Worm (Caenorhabditis elegans) whole organism, early embryonic: ENCODE measurements around the gene cpg-18.

ENCODE experiments used
- F13C5.2 ChIP-seq: sonication (generic microtip); optimal IDR thresholded peaks from 2 replicates; lab custom pipeline; 2017; ENCODE audit warnings: mild to moderate bottlenecking, missing genetic modification characterization, inconsistent platforms, missing compliant biosample characterization
- aly-1 ChIP-seq: sonication (generic microtip); optimal IDR thresholded peaks from 2 replicates; lab custom pipeline; 2016; ENCODE audit warnings: missing genetic modification characterization, missing compliant biosample characterization
- ama-1 ChIP-seq: fragments of 150-350 bp; optimal IDR thresholded peaks from 2 replicates; lab custom pipeline; 2014
- ceh-13 ChIP-seq: fragments of 200-800 bp; sonication (Bioruptor generic); optimal IDR thresholded peaks from 2 replicates; lab custom pipeline; 2018; ENCODE audit warnings: mild to moderate bottlenecking, missing genetic modification characterization, missing compliant biosample characterization
- flt-1 ChIP-seq: fragments of 200-800 bp; sonication (Bioruptor generic); IDR thresholded peaks from 2 replicates; pipeline ENCODE4 v1.3.6; 2022; ENCODE audit warnings: missing genetic modification characterization, missing compliant biosample characterization
- hmg-4 ChIP-seq: fragments of 200-800 bp; sonication (Bioruptor generic); optimal IDR thresholded peaks from 2 replicates; lab custom pipeline; 2018; ENCODE audit warnings: mild to moderate bottlenecking, missing genetic modification characterization, missing compliant biosample characterization
- pes-1 ChIP-seq: fragments of 200-800 bp; sonication (Bioruptor generic); IDR thresholded peaks from 2 replicates; pipeline ENCODE4 v1.3.6; 2022; ENCODE audit warnings: missing genetic modification reagents, missing genetic modification characterization, missing compliant biosample characterization
- scrt-1 ChIP-seq: fragments of 200-800 bp; sonication (Bioruptor generic); IDR thresholded peaks from 2 replicates; pipeline ENCODE4 v1.3.6; 2022; ENCODE audit warnings: missing genetic modification characterization, missing compliant biosample characterization
- sea-1 ChIP-seq: fragments of 200-800 bp; sonication (Bioruptor generic); conservative IDR thresholded peaks from 2 replicates; pipeline ENCODE4 v1.3.6; 2022; ENCODE audit warnings: missing genetic modification characterization, missing compliant biosample characterization
- tbx-37 ChIP-seq: fragments of 200-800 bp; sonication (Bioruptor generic); conservative IDR thresholded peaks from 2 replicates; pipeline ENCODE4 v1.3.6; 2022; ENCODE audit warnings: missing genetic modification reagents, missing genetic modification characterization, missing compliant biosample characterization

DNA sequence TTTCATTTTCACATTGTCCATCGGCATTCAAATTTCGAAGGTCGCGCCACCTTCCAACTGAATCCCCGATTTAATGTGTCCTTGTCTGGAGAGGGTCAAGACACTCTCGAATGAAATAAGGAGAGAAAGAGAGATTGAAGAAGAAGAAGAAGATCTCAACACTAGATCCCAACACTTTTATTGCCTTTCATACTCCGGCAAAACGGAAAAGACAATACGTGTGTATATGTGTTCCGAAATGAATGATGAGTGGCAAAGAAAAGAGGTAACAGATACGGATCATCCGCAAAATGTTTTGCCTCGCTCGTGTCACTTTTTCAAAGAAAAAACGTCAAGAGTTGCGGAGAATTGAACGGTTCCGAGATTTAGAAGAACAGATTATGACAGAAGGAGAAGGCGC is 34.4 kb upstream of the cpg-18 start:
- TF ChIP-seq ama-1 (lab: Kevin White, UChicago) (no peak), aly-1 (no peak), flt-1 (no peak), hmg-4 (GFP tag; lab: Kevin White, UChicago) (no peak), F13C5.2 (no peak), tbx-37 (no peak), ceh-13 (GFP tag; lab: Kevin White, UChicago) (no peak), sea-1 (GFP tag; lab: Robert Waterston, UW) (no peak), pes-1 (GFP tag; lab: Robert Waterston, UW) (no peak), scrt-1 (GFP tag; lab: Robert Waterston, UW) (no peak)
